Worm (Caenorhabditis elegans) whole organism, late embryonic: ENCODE results near the gene dhc-3.

ENCODE experiments used
- C08G9.2 ChIP-seq: sonication (generic microtip); optimal IDR thresholded peaks from 2 replicates; lab custom pipeline; 2016; ENCODE audit warnings: mild to moderate bottlenecking, missing genetic modification characterization, moderate library complexity, missing compliant biosample characterization
- C38D4.7 ChIP-seq: fragments of 200-800 bp; sonication (Bioruptor generic); optimal IDR thresholded peaks from 2 replicates; lab custom pipeline; 2018; ENCODE audit warnings: mild to moderate bottlenecking, missing genetic modification characterization, moderate library complexity, missing compliant biosample characterization
- F13H6.1 ChIP-seq: sonication (generic microtip); optimal IDR thresholded peaks from 2 replicates; lab custom pipeline; 2016; ENCODE audit warnings: missing genetic modification characterization, missing compliant biosample characterization
- T23F11.4 ChIP-seq: fragments of 200-800 bp; sonication (Bioruptor generic); optimal IDR thresholded peaks from 2 replicates; lab custom pipeline; 2018; ENCODE audit warnings: mild to moderate bottlenecking, missing genetic modification characterization, missing compliant biosample characterization
- ahr-1 ChIP-seq: sonication (generic microtip); optimal IDR thresholded peaks from 2 replicates; lab custom pipeline; 2016; ENCODE audit warnings: missing genetic modification characterization, missing compliant biosample characterization
- ceh-14 ChIP-seq: sonication (generic microtip); optimal IDR thresholded peaks from 2 replicates; lab custom pipeline; 2016; ENCODE audit warnings: missing genotype, missing genetic modification characterization, missing compliant biosample characterization
- ceh-18 ChIP-seq: sonication (generic microtip); optimal IDR thresholded peaks from 2 replicates; lab custom pipeline; 2016; ENCODE audit warnings: missing genetic modification characterization, missing compliant biosample characterization
- ceh-30 ChIP-seq: fragments of 150-350 bp; optimal IDR thresholded peaks from 2 replicates; lab custom pipeline; 2014; ENCODE audit warnings: missing biosample characterization, missing genetic modification characterization
- ceh-34 ChIP-seq: sonication (generic microtip); optimal IDR thresholded peaks from 2 replicates; lab custom pipeline; 2016; ENCODE audit warnings: mild to moderate bottlenecking, missing genetic modification characterization, missing compliant biosample characterization
- ceh-48 ChIP-seq: sonication (generic microtip); optimal IDR thresholded peaks from 2 replicates; lab custom pipeline; 2016; ENCODE audit warnings: missing genetic modification characterization, inconsistent platforms, missing compliant biosample characterization
- ceh-6 ChIP-seq: fragments of 200-800 bp; sonication (Bioruptor generic); optimal IDR thresholded peaks from 2 replicates; lab custom pipeline; 2018; ENCODE audit warnings: mild to moderate bottlenecking, missing genetic modification characterization, missing compliant biosample characterization
- ceh-9 ChIP-seq: sonication (generic microtip); optimal IDR thresholded peaks from 2 replicates; lab custom pipeline; 2016; ENCODE audit warnings: mild to moderate bottlenecking, missing genetic modification characterization, inconsistent platforms, missing compliant biosample characterization
- dmd-4 ChIP-seq: sonication (generic microtip); optimal IDR thresholded peaks from 2 replicates; lab custom pipeline; 2016; ENCODE audit warnings: borderline replicate concordance, missing genetic modification characterization, missing compliant biosample characterization
- elt-2 ChIP-seq: sonication (generic microtip); optimal IDR thresholded peaks from 2 replicates; lab custom pipeline; 2016; ENCODE audit warnings: missing genetic modification reagents, missing genetic modification characterization, missing compliant biosample characterization
- ets-4 ChIP-seq: sonication (generic microtip); optimal IDR thresholded peaks from 2 replicates; lab custom pipeline; 2016; ENCODE audit warnings: missing genetic modification characterization, missing compliant biosample characterization
- fax-1 ChIP-seq: sonication (generic microtip); optimal IDR thresholded peaks from 2 replicates; lab custom pipeline; 2016; ENCODE audit warnings: missing genotype, missing genetic modification characterization, missing compliant biosample characterization
- fkh-10 ChIP-seq: fragments of 150-350 bp; optimal IDR thresholded peaks from 2 replicates; lab custom pipeline; 2014; ENCODE audit warnings: missing biosample characterization, missing genetic modification reagents, missing genetic modification characterization
- fkh-6 ChIP-seq: sonication (generic microtip); optimal IDR thresholded peaks from 2 replicates; lab custom pipeline; 2016; ENCODE audit warnings: missing genetic modification characterization, missing compliant biosample characterization
- hlh-30 ChIP-seq: sonication (generic microtip); optimal IDR thresholded peaks from 2 replicates; lab custom pipeline; 2017; ENCODE audit warnings: antibody characterized with exemption, missing genetic modification characterization, missing compliant biosample characterization; ENCODE audit not compliant: insufficient read depth
- hlh-8 ChIP-seq: sonication (generic microtip); optimal IDR thresholded peaks from 2 replicates; lab custom pipeline; 2016; ENCODE audit warnings: missing genotype, missing genetic modification characterization, missing compliant biosample characterization
- lim-6 ChIP-seq: sonication (generic microtip); optimal IDR thresholded peaks from 2 replicates; lab custom pipeline; 2016; ENCODE audit warnings: missing genetic modification characterization, missing compliant biosample characterization
- madf-2 ChIP-seq: sonication (generic microtip); optimal IDR thresholded peaks from 2 replicates; lab custom pipeline; 2017; ENCODE audit warnings: missing genetic modification characterization, missing compliant biosample characterization
- mec-3 ChIP-seq: sonication (generic microtip); optimal IDR thresholded peaks from 2 replicates; lab custom pipeline; 2016; ENCODE audit warnings: borderline replicate concordance, missing genetic modification characterization, missing compliant biosample characterization
- npax-4 ChIP-seq: sonication (generic microtip); optimal IDR thresholded peaks from 2 replicates; lab custom pipeline; 2016; ENCODE audit warnings: missing genetic modification characterization, missing compliant biosample characterization
- odd-2 ChIP-seq: sonication (generic microtip); optimal IDR thresholded peaks from 2 replicates; lab custom pipeline; 2017; ENCODE audit warnings: antibody characterized with exemption, mild to moderate bottlenecking, missing genetic modification characterization, missing compliant biosample characterization
- pax-1 ChIP-seq: fragments of 150-350 bp; optimal IDR thresholded peaks from 2 replicates; lab custom pipeline; 2014; ENCODE audit warnings: missing biosample characterization, missing genetic modification characterization
- syd-9 ChIP-seq: sonication (generic microtip); optimal IDR thresholded peaks from 2 replicates; lab custom pipeline; 2016; ENCODE audit warnings: mild to moderate bottlenecking, missing genetic modification characterization, moderate library complexity, missing compliant biosample characterization
- tbx-7 ChIP-seq: sonication (generic microtip); optimal IDR thresholded peaks from 2 replicates; lab custom pipeline; 2016; ENCODE audit warnings: missing genotype, missing genetic modification characterization, missing compliant biosample characterization
- ttx-3 ChIP-seq: sonication (generic microtip); optimal IDR thresholded peaks from 2 replicates; lab custom pipeline; 2016; ENCODE audit warnings: missing genetic modification reagents, missing genetic modification characterization, missing compliant biosample characterization
- unc-3 ChIP-seq, 2 experiments: fragments of 200-800 bp in 1 of 2; sonication (Bioruptor generic) in 1 of 2; sonication (generic microtip) in 1 of 2; conservative IDR thresholded peaks in 1 of 2; optimal IDR thresholded peaks in 1 of 2; 2 replicates each; pipeline versions ENCODE4 v1.3.6 to Lab custom; 2016 to 2022; ENCODE audit warnings: missing compliant biosample characterization in 2 of 2, missing genetic modification characterization in 2 of 2, missing genetic modification reagents in 1 of 2
- unc-42 ChIP-seq: sonication (generic microtip); optimal IDR thresholded peaks from 2 replicates; lab custom pipeline; 2016; ENCODE audit warnings: missing genotype, missing genetic modification characterization, missing compliant biosample characterization
- unc-55 ChIP-seq: sonication (generic microtip); optimal IDR thresholded peaks from 2 replicates; lab custom pipeline; 2017; ENCODE audit warnings: missing biosample characterization, missing genetic modification reagents, missing genetic modification characterization
- unc-86 ChIP-seq: sonication (generic microtip); optimal IDR thresholded peaks from 2 replicates; lab custom pipeline; 2016; ENCODE audit warnings: missing genetic modification characterization, missing compliant biosample characterization
- zip-5 ChIP-seq: sonication (generic microtip); optimal IDR thresholded peaks from 2 replicates; lab custom pipeline; 2016; ENCODE audit warnings: missing genetic modification characterization, missing compliant biosample characterization
- ztf-16 ChIP-seq: sonication (generic microtip); optimal IDR thresholded peaks from 2 replicates; lab custom pipeline; 2017; ENCODE audit warnings: missing genetic modification characterization, missing compliant biosample characterization

The dhc-3 gene

DNA sequence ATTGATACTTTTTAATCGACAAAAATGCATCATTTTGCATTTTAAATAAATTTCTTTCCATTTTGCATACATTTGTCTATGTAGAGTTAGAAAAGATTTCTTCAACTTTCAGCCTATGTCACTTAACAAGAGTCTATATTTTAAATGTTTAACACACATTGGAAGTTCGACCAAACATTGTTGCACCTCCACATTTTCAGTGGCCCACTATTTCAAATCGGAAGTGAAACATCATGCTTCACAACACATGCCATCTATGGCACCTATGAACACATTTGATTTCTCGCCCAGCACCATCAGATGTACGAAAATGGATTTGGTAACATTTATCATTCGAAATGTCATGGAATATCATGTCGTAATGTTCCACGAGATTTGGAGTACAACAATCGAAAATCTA lies at the start of gene dhc-3:
TSS of gene dhc-3 (plus strand) at position 301 of the 400 bp plus-strand sequence.
- no peak for TF ChIP-seq pax-1 (tag; lab: Kevin White, UChicago)
- no peak for TF ChIP-seq ceh-30
- TF ChIP-seq zip-5 (tag; lab: Kevin White, UChicago) = no peak
- no peak for TF ChIP-seq ttx-3 (tag; lab: Kevin White, UChicago)
- TF ChIP-seq unc-3 (GFP tag; conservative IDR thresholded peaks at IDR 0.05; lab: Robert Waterston, UW) = no peak
- TF ChIP-seq unc-3 (tag; optimal IDR thresholded peaks at IDR 0.05; lab: Kevin White, UChicago) = no peak
- TF ChIP-seq fkh-10 = no peak
- TF ChIP-seq ceh-48 = no peak
- TF ChIP-seq elt-2 (tag; lab: Kevin White, UChicago) = no peak
- no peak for TF ChIP-seq mec-3
- no peak for TF ChIP-seq ceh-18 (tag; lab: Kevin White, UChicago)
- TF ChIP-seq madf-2 (tag; lab: Kevin White, UChicago) = no peak
- no peak for TF ChIP-seq hlh-30 (tag; lab: Kevin White, UChicago)
- no peak for TF ChIP-seq syd-9
- TF ChIP-seq ztf-16 (tag; lab: Kevin White, UChicago) = no peak
- no peak for TF ChIP-seq odd-2 (tag; lab: Kevin White, UChicago)
- no peak for TF ChIP-seq tbx-7 (tag; lab: Kevin White, UChicago)
- no peak for TF ChIP-seq ceh-14
- TF ChIP-seq ceh-34 (tag; lab: Kevin White, UChicago) = no peak
- no peak for TF ChIP-seq C08G9.2

DNA sequence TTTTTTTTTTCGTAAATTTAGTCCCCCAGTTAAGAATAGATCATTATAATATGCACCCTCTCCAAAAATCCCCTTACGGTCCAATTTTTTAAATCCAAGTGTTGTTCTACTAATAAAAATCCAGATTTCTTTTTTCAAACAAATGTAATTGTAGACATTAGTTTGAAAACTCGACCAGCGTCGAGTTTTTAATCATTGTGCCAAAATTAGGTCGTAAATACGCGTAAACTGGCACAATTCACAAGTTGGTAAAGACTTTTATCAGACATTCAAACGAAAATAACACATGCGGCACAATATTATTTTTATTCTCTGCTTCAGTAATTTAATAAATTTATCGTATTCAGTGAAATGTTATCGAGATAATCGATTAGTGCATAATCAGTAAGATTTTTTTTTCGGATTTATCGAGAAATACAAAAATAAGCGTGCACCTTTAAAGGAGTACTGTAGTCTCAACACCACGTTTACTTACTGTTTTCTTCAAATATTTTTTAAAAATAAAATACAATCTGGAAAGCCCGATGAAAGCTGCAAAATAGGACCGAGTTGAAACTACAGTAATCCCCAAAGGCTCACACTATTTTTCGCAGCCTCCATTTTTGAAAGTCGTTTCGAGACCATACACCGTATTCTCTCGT lies 48.5 kb upstream of the dhc-3 start, which contains the start of gene C34B4.4:
TSS of gene C34B4.4 (plus strand) at position 276 of the 641 bp plus-strand sequence.
- TF ChIP-seq madf-2 (tag; lab: Kevin White, UChicago) = no peak
- TF ChIP-seq lim-6 = no peak
- no peak for TF ChIP-seq ceh-34 (tag; lab: Kevin White, UChicago)
- no peak for TF ChIP-seq unc-86
- no peak for TF ChIP-seq tbx-7 (tag; lab: Kevin White, UChicago)

DNA sequence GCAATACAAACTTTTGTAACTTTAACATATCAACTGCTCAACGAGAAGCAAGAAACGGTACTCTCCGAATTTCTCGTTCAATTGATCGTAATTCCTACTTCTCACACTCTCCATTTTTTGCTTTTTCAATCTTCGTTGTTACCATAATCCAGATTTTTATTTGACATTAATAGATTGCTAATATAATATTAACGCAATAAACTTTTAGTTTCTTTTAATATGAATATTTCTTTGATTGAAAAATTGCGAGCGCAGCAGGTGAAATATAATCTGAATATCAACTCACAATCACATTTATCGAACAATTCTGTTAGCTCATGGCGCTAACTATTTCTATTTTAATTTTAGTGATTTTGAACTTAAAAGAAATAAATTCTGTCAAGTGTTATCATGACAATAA lies 46.4 kb upstream of the dhc-3 start, which contains the start of gene lurp-4:
TSS of gene lurp-4 (plus strand) at position 301 of the 400 bp plus-strand sequence.
- no peak for TF ChIP-seq mec-3

DNA sequence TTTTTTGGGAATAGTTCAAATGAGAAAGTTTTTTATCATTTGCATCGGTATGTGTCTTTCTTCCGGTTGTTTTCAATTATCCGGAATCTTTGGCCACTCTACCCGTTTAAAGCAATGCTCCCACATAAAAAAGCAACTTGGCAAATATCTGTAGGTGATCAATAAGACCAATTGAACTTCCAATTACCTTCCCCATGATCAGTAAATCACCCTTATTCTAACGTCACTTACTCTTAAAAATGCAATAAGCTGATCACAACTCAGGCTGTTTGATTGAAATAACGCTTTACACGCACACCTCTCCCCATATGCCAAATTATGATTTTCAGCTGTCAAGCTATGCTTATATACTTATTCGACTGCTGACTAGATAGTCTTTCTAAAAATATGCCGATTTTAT lies 43.1 kb upstream of the dhc-3 start, which contains the start of gene C34B4.5:
TSS of gene C34B4.5 (plus strand) at position 301 of the 400 bp plus-strand sequence.
- no peak for TF ChIP-seq F13H6.1
- no peak for TF ChIP-seq unc-86
- no peak for TF ChIP-seq fkh-10
- TF ChIP-seq fax-1 = no peak
- no peak for TF ChIP-seq ets-4 (tag; lab: Kevin White, UChicago)
- TF ChIP-seq T23F11.4 (GFP tag; lab: Kevin White, UChicago) = no peak
- TF ChIP-seq hlh-30 (tag; lab: Kevin White, UChicago) = no peak
- no peak for TF ChIP-seq C08G9.2
- TF ChIP-seq ceh-9 (tag; lab: Kevin White, UChicago) = no peak
- TF ChIP-seq syd-9 = no peak
- no peak for TF ChIP-seq hlh-8 (tag; lab: Kevin White, UChicago)
- TF ChIP-seq, all 69 proteins: peak for 0

DNA sequence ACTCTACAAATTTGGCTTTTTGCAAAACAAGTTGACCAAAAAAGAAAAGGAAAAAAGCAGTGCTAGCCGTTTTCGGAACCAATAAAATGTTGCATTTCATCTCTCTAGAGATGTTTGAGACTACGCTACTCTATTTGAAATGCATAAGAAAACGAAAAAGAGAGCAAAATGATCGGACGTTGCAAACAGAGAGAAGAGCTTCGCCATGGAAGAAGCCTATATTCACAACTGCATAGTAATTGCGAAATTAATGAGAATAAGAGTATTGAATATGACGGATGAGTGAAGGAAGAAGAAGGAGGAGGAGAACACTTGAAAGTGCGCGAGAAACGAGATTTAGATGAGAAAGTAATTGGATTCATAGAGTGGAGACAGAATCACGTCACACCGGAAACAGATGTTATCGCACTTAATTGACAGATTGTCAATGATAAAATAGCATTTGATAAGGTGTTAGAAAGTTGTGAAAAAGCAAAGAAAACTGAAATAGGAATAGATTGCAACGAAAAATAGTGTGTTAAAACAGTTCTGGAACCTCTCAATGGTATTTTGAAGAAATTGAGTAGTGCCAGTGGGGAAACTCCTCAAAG lies 32.8 kb upstream of the dhc-3 start:
- no peak for TF ChIP-seq fkh-10
- TF ChIP-seq npax-4 = no peak
- peak; percentile 87 for TF ChIP-seq unc-42
- no peak for TF ChIP-seq ceh-6 (GFP tag; lab: Kevin White, UChicago)
- no peak for TF ChIP-seq F13H6.1
- no peak for TF ChIP-seq ceh-30
- no peak for TF ChIP-seq pax-1 (tag; lab: Kevin White, UChicago)
- peak; percentile 35 for TF ChIP-seq unc-55
- peak; percentile 29 for TF ChIP-seq elt-2 (tag; lab: Kevin White, UChicago)
- TF ChIP-seq fkh-6 (tag; lab: Kevin White, UChicago) = no peak
- TF ChIP-seq odd-2 (tag; lab: Kevin White, UChicago) = no peak
- no peak for TF ChIP-seq ahr-1
- TF ChIP-seq dmd-4 = no peak
- no peak for TF ChIP-seq C38D4.7 (GFP tag; lab: Kevin White, UChicago)
